Fruit fly (Drosophila melanogaster) whole organism, pupa: ENCODE results near the gene Bap111.

Experiments
- CG14655 ChIP-seq: fragments of 200-800 bp; sonication (Bioruptor generic); optimal IDR thresholded peaks from 3 replicates; lab custom pipeline; 2017; ENCODE audit warnings: mild to moderate bottlenecking, missing biosample characterization, missing genetic modification reagents, missing genetic modification characterization
- CG32121 ChIP-seq: fragments of 200-800 bp; sonication (Bioruptor generic); IDR thresholded peaks from 2 replicates; pipeline ENCODE4 v1.3.6; 2022; ENCODE audit warnings: missing biosample characterization, missing genetic modification characterization
- CG34367 ChIP-seq: fragments of 200-800 bp; sonication (Bioruptor generic); optimal IDR thresholded peaks from 2 replicates; lab custom pipeline; 2018; ENCODE audit warnings: missing biosample characterization, mild to moderate bottlenecking, missing genetic modification characterization
- CG8159 ChIP-seq: fragments of 200-800 bp; sonication (Bioruptor generic); optimal IDR thresholded peaks from 3 replicates; lab custom pipeline; 2018; ENCODE audit warnings: missing biosample characterization, mild to moderate bottlenecking, missing genetic modification characterization, moderate library complexity
- fd96Ca ChIP-seq: fragments of 200-800 bp; sonication (Bioruptor generic); IDR thresholded peaks from 3 replicates; pipeline ENCODE4 v1.3.6; 2022; ENCODE audit warnings: missing biosample characterization, missing genetic modification characterization

DNA sequence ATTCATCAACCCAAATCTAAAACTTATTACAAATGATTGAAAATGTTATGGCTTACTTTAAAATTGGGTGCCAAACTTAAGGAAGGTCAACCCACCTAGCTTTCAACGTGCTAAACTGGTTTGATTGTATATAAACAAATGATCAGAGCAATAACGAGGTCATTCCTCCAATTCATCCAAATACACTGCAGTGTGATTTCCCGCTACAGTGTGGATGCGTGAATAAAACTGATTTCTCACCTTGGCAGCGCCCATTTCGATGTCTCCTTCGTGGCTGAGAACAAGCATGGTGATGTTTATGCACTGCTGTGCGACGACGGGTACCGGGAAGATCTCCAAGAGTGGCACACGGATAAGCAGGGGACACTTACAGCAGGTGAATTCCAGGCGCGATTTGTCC is 46.2 kb downstream of the Bap111 start:
- no peak for TF ChIP-seq CG14655 (GFP tag; lab: Kevin White, UChicago)
- no peak for TF ChIP-seq CG32121 (GFP tag; lab: Robert Waterston, UW)
- TF ChIP-seq fd96Ca, result no peak
- no peak for TF ChIP-seq CG34367 (tag; lab: Kevin White, UChicago)
- TF ChIP-seq CG8159 (tag; lab: Kevin White, UChicago), result no peak
